Fruit fly (Drosophila melanogaster) whole organism, embryonic: ENCODE measurements around the gene CG13364.

Source experiments
- Ada2b ChIP-seq: fragments of 200-800 bp; sonication (Bioruptor generic); IDR thresholded peaks from 2 replicates; pipeline ENCODE4 v1.3.6; 2022; ENCODE audit warnings: missing biosample characterization, missing genetic modification characterization
- CG11696 ChIP-seq: fragments of 200-800 bp; sonication (Bioruptor generic); IDR thresholded peaks from 2 replicates; pipeline ENCODE4 v1.3.6; 2022; ENCODE audit warnings: missing biosample characterization, missing genetic modification characterization
- CG12219 ChIP-seq: fragments of 200-800 bp; sonication (Bioruptor generic); optimal IDR thresholded peaks from 3 replicates; lab custom pipeline; 2018; ENCODE audit warnings: missing biosample characterization, mild to moderate bottlenecking, missing genetic modification characterization
- CG1602 ChIP-seq: fragments of 200-800 bp; sonication (Bioruptor generic); optimal IDR thresholded peaks from 3 replicates; lab custom pipeline; 2016; ENCODE audit warnings: missing biosample characterization, missing genetic modification characterization
- CG16779 ChIP-seq: fragments of 200-800 bp; sonication (Bioruptor generic); IDR thresholded peaks from 2 replicates; pipeline ENCODE4 v1.3.6; 2022; ENCODE audit warnings: missing biosample characterization, missing genetic modification characterization
- CG18262 ChIP-seq: fragments of 200-800 bp; optimal IDR thresholded peaks from 3 replicates; lab custom pipeline; 2019; ENCODE audit warnings: missing biosample characterization, mild to moderate bottlenecking, missing genetic modification characterization, moderate library complexity
- CG18599 ChIP-seq: fragments of 200-800 bp; sonication (Bioruptor generic); optimal IDR thresholded peaks from 3 replicates; lab custom pipeline; 2017; ENCODE audit warnings: missing biosample characterization, missing genetic modification characterization, mild to moderate bottlenecking, moderate library complexity, missing genetic modification reagents
- CG2199 ChIP-seq: fragments of 200-800 bp; sonication (Bioruptor generic); IDR thresholded peaks from 3 replicates; pipeline ENCODE4 v1.3.6; 2022; ENCODE audit warnings: missing biosample characterization, missing genetic modification characterization
- CG3065 ChIP-seq: fragments of 200-800 bp; sonication (Bioruptor generic); optimal IDR thresholded peaks from 2 replicates; lab custom pipeline; 2016; ENCODE audit warnings: missing biosample characterization, missing genetic modification characterization
- CG32772 ChIP-seq: fragments of 200-800 bp; sonication (Bioruptor generic); IDR thresholded peaks from 2 replicates; pipeline ENCODE4 v1.3.6; 2022; ENCODE audit warnings: missing biosample characterization, missing genetic modification characterization
- CG3995 ChIP-seq: fragments of 200-800 bp; sonication (Bioruptor generic); optimal IDR thresholded peaks from 3 replicates; lab custom pipeline; 2016; ENCODE audit warnings: missing biosample characterization, missing genetic modification characterization
- CG42726 ChIP-seq: fragments of 200-800 bp; sonication (Bioruptor generic); IDR thresholded peaks from 2 replicates; pipeline ENCODE4 v1.3.6; 2022; ENCODE audit warnings: missing biosample characterization, missing genetic modification characterization; ENCODE audit not compliant: partially characterized antibody
- CG4282 ChIP-seq: fragments of 200-800 bp; sonication (Bioruptor generic); optimal IDR thresholded peaks from 2 replicates; lab custom pipeline; 2016; ENCODE audit warnings: missing biosample characterization, missing genetic modification characterization
- CG43689 ChIP-seq: fragments of 200-800 bp; sonication (Bioruptor generic); IDR thresholded peaks from 2 replicates; pipeline ENCODE4 v1.3.6; 2022; ENCODE audit warnings: missing biosample characterization, missing genetic modification characterization
- CG4820 ChIP-seq: fragments of 200-800 bp; sonication (Bioruptor generic); optimal IDR thresholded peaks from 3 replicates; lab custom pipeline; 2016; ENCODE audit warnings: missing biosample characterization, missing genetic modification characterization
- CG8359 ChIP-seq: fragments of 200-800 bp; sonication (Bioruptor generic); optimal IDR thresholded peaks from 2 replicates; lab custom pipeline; 2017; ENCODE audit warnings: missing biosample characterization, mild to moderate bottlenecking, missing genetic modification characterization, borderline replicate concordance
- D19B ChIP-seq: fragments of 200-800 bp; sonication (Bioruptor generic); optimal IDR thresholded peaks from 2 replicates; lab custom pipeline; 2017; ENCODE audit warnings: missing biosample characterization, mild to moderate bottlenecking, missing genetic modification characterization
- Dbx ChIP-seq: fragments of 200-800 bp; sonication (Bioruptor generic); IDR thresholded peaks from 3 replicates; pipeline ENCODE4 v1.3.6; 2022; ENCODE audit warnings: missing biosample characterization, missing genetic modification characterization
- Dek ChIP-seq: fragments of 200-800 bp; sonication (Bioruptor generic); optimal IDR thresholded peaks from 3 replicates; lab custom pipeline; 2019; ENCODE audit warnings: missing biosample characterization, mild to moderate bottlenecking, missing genetic modification characterization, moderate library complexity
- Dip3 ChIP-seq: fragments of 200-800 bp; sonication (Bioruptor generic); optimal IDR thresholded peaks from 3 replicates; lab custom pipeline; 2016; ENCODE audit warnings: missing biosample characterization, missing genetic modification characterization
- Elba2 ChIP-seq: fragments of 200-800 bp; sonication (Bioruptor generic); optimal IDR thresholded peaks from 3 replicates; lab custom pipeline; 2016; ENCODE audit warnings: missing biosample characterization, missing genetic modification characterization
- GATAe ChIP-seq: fragments of 200-800 bp; sonication (Bioruptor generic); conservative IDR thresholded peaks from 2 replicates; pipeline ENCODE4 v1.3.6; 2022; ENCODE audit warnings: missing biosample characterization, missing genetic modification characterization
- Lim3 ChIP-seq: fragments of 200-800 bp; sonication (Bioruptor generic); IDR thresholded peaks from 2 replicates; pipeline ENCODE4 v1.3.6; 2022; ENCODE audit warnings: missing biosample characterization, missing genetic modification characterization
- Lpt ChIP-seq: fragments of >200 bp; optimal IDR thresholded peaks from 2 replicates; lab custom pipeline; 2018; ENCODE audit warnings: missing biosample characterization, missing genetic modification characterization
- Mad ChIP-seq: fragments of 200-800 bp; sonication (Bioruptor generic); optimal IDR thresholded peaks from 2 replicates; lab custom pipeline; 2016; ENCODE audit warnings: missing biosample characterization, missing genetic modification characterization
- Rfx ChIP-seq: fragments of 200-800 bp; sonication (Bioruptor generic); IDR thresholded peaks from 2 replicates; pipeline ENCODE4 v1.3.6; 2022; ENCODE audit warnings: missing biosample characterization, missing genetic modification characterization
- Sox102F ChIP-seq: fragments of 200-800 bp; sonication (Bioruptor generic); optimal IDR thresholded peaks from 2 replicates; lab custom pipeline; 2018; ENCODE audit warnings: missing biosample characterization, mild to moderate bottlenecking, missing genetic modification characterization, moderate library complexity
- Spps ChIP-seq: fragments of 200-800 bp; sonication (Bioruptor generic); optimal IDR thresholded peaks from 2 replicates; lab custom pipeline; 2018; ENCODE audit warnings: missing biosample characterization, mild to moderate bottlenecking, missing genetic modification characterization
- Usf ChIP-seq: fragments of 200-800 bp; sonication (Bioruptor generic); optimal IDR thresholded peaks from 2 replicates; lab custom pipeline; 2017; ENCODE audit warnings: missing genotype, missing biosample characterization, missing genetic modification characterization
- ara ChIP-seq: fragments of 200-800 bp; sonication (Bioruptor generic); IDR thresholded peaks from 2 replicates; pipeline ENCODE4 v1.3.6; 2022; ENCODE audit warnings: missing biosample characterization, missing genetic modification characterization
- ase ChIP-seq: fragments of 200-800 bp; sonication (Bioruptor generic); IDR thresholded peaks from 3 replicates; pipeline ENCODE4 v1.3.6; 2022; ENCODE audit warnings: missing biosample characterization, missing genetic modification characterization
- fd102C ChIP-seq: fragments of 200-800 bp; sonication (Bioruptor generic); optimal IDR thresholded peaks from 2 replicates; lab custom pipeline; 2018; ENCODE audit warnings: missing biosample characterization, mild to moderate bottlenecking, missing genetic modification characterization, moderate library complexity
- gce ChIP-seq: fragments of 200-800 bp; sonication (Bioruptor generic); IDR thresholded peaks from 3 replicates; pipeline ENCODE4 v1.3.6; 2022; ENCODE audit warnings: missing biosample characterization, missing genetic modification characterization
- gsb-n ChIP-seq: fragments of 200-800 bp; sonication (Bioruptor generic); optimal IDR thresholded peaks from 3 replicates; lab custom pipeline; 2018; ENCODE audit warnings: missing biosample characterization, mild to moderate bottlenecking, missing genetic modification characterization
- hb ChIP-seq: fragments of 200-800 bp; sonication (Bioruptor generic); IDR thresholded peaks from 3 replicates; pipeline ENCODE4 v1.3.6; 2022; ENCODE audit warnings: missing biosample characterization, missing genetic modification characterization; ENCODE audit not compliant: partially characterized antibody
- lov ChIP-seq, 2 experiments: fragments of 200-800 bp in 1 of 2; fragments of >200 bp in 1 of 2; sonication (Bioruptor generic) in 1 of 2; IDR thresholded peaks in 1 of 2; optimal IDR thresholded peaks in 1 of 2; 2 replicates in 1 of 2; 3 replicates in 1 of 2; pipeline versions ENCODE4 v1.3.6 to Lab custom; 2017 to 2022; ENCODE audit warnings: missing biosample characterization in 1 of 2, missing genetic modification characterization in 1 of 2
- p53 ChIP-seq: fragments of 200-800 bp; sonication (Bioruptor generic); optimal IDR thresholded peaks from 2 replicates; lab custom pipeline; 2016; ENCODE audit warnings: missing biosample characterization, missing genetic modification characterization
- pfk ChIP-seq: fragments of 200-800 bp; sonication (Bioruptor generic); optimal IDR thresholded peaks from 2 replicates; lab custom pipeline; 2018; ENCODE audit warnings: missing biosample characterization, mild to moderate bottlenecking, missing genetic modification characterization, moderate library complexity
- pho ChIP-seq: fragments of 200-800 bp; sonication (Bioruptor generic); optimal IDR thresholded peaks from 2 replicates; lab custom pipeline; 2016; ENCODE audit warnings: missing biosample characterization, missing genetic modification characterization
- phol ChIP-seq: fragments of 200-800 bp; sonication (Bioruptor generic); optimal IDR thresholded peaks from 3 replicates; lab custom pipeline; 2018; ENCODE audit warnings: missing biosample characterization, mild to moderate bottlenecking, missing genetic modification characterization, moderate library complexity
- prd ChIP-seq, 3 experiments: fragments of >200 bp in 2 of 3; fragments of 200-800 bp in 1 of 3; sonication (Bioruptor generic) in 1 of 3; optimal IDR thresholded peaks in 2 of 3; IDR thresholded peaks in 1 of 3; 2 replicates in 2 of 3; 3 replicates in 1 of 3; pipeline versions ENCODE4 v1.3.6 to Lab custom; 2017 to 2022; ENCODE audit warnings: missing biosample characterization in 1 of 3, missing genetic modification characterization in 1 of 3
- ro ChIP-seq: fragments of 200-800 bp; sonication (Bioruptor generic); IDR thresholded peaks from 2 replicates; pipeline ENCODE4 v1.3.6; 2022; ENCODE audit warnings: missing biosample characterization, missing genetic modification characterization
- run ChIP-seq: fragments of 200-800 bp; sonication (Bioruptor generic); optimal IDR thresholded peaks from 3 replicates; lab custom pipeline; 2018; ENCODE audit warnings: missing biosample characterization, mild to moderate bottlenecking, missing genetic modification characterization
- sug ChIP-seq: fragments of 200-800 bp; optimal IDR thresholded peaks from 2 replicates; lab custom pipeline; 2019; ENCODE audit warnings: missing biosample characterization, mild to moderate bottlenecking, missing genetic modification characterization, moderate library complexity
- tin ChIP-seq: fragments of 200-800 bp; sonication (Bioruptor generic); optimal IDR thresholded peaks from 3 replicates; lab custom pipeline; 2016; ENCODE audit warnings: missing biosample characterization, missing genetic modification characterization
- tll ChIP-seq, 2 experiments: fragments of 200-800 bp in 1 of 2; fragments of >200 bp in 1 of 2; sonication (Bioruptor generic) in 1 of 2; optimal IDR thresholded peaks; 2 replicates each; lab custom pipeline; 2017 to 2019; ENCODE audit warnings: missing biosample characterization in 2 of 2, missing genetic modification characterization in 2 of 2, mild to moderate bottlenecking in 1 of 2, moderate library complexity in 1 of 2
- toy ChIP-seq: fragments of 200-800 bp; sonication (Bioruptor generic); IDR thresholded peaks from 2 replicates; pipeline ENCODE4 v1.3.6; 2022; ENCODE audit warnings: missing biosample characterization, missing genetic modification characterization
- tup ChIP-seq: fragments of 200-800 bp; sonication (Bioruptor generic); optimal IDR thresholded peaks from 2 replicates; lab custom pipeline; 2016; ENCODE audit warnings: missing biosample characterization, mild to moderate bottlenecking, missing genetic modification characterization, moderate library complexity
- vvl ChIP-seq: fragments of 200-800 bp; sonication (Bioruptor generic); IDR thresholded peaks from 2 replicates; pipeline ENCODE4 v1.3.6; 2022; ENCODE audit warnings: missing biosample characterization, missing genetic modification characterization

CG13364 gene

DNA sequence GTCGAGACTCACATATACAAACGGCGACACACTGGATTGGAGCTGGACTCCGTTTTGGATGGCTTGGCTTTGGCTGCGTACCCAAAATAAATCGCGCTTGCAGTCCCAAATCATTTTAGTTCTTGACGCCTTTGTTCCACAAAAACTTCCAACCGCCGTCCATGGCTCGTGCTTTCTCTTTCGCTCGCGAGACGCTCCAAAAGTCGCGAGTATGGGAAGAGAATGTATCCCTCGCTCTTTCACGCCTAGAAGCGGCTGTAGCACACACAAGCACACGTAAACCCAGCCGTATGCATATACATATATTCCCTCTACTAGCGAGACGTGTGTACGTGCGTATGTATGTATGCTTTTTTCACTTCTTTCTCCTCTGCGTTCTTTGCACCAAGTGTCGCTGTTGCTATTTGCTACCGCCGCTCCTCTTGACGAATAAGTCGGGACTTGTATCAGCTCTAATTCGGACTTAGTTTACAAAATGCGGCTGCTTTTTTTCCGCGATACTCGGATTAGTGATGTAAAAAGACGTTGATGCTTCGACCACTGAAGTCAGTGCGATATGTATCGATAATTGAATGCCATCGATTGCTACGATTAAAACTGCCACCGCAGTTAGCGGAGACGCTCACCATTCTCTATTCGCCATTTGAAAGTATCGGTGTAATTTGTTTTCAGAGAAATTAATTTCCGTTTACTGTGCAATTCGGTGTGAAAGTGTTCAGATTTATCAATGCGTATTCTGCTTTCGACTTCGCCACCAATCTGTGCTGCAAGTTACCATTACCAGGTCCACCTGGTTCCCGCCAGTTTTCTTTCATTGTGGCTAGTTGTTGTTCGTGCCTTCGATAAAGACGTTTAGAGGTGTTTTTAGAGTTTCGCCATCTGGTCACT, 30.7 kb upstream of the CG13364 start, which contains the start of the genes Hmt4-20 and SkpA (continued):
- TF ChIP-seq CG43689 (GFP tag; lab: Robert Waterston, UW) (no peak), Dbx (GFP tag; lab: Robert Waterston, UW) (no peak), Lpt (no peak), CG12219 (GFP tag; lab: Kevin White, UChicago) (no peak), Usf (no peak), vvl (GFP tag; lab: Robert Waterston, UW) (no peak), GATAe (no peak), sug (tag; lab: Kevin White, UChicago) (peak; percentile 14), p53 (GFP tag; lab: Kevin White, UChicago) (peak; percentile 16), CG4820 (GFP tag; lab: Kevin White, UChicago) (no peak), CG11696 (GFP tag; lab: Robert Waterston, UW) (no peak), ara (no peak), lov (optimal IDR thresholded peaks at IDR 0.05; lab: Kevin White, UChicago) (no peak), lov (GFP tag; IDR thresholded peaks at IDR 0.05; lab: Robert Waterston, UW) (no peak), CG42726 (GFP tag; lab: Robert Waterston, UW) (peak; percentile 96), run (tag; lab: Kevin White, UChicago) (no peak), CG3065 (no peak), CG3995 (GFP tag; lab: Kevin White, UChicago) (peak; percentile 9), CG4282 (no peak), Ada2b (GFP tag; lab: Robert Waterston, UW) (no peak), gsb-n (no peak), CG16779 (no peak), CG8359 (GFP tag; lab: Kevin White, UChicago) (no peak), tll (GFP tag; optimal IDR thresholded peaks at IDR 0.05; lab: Kevin White, UChicago) (peak in 1 of 2 experiments; percentile 58), CG1602 (no peak), tin (GFP tag; lab: Kevin White, UChicago) (no peak), Rfx (GFP tag; lab: Robert Waterston, UW) (no peak; the same call in 1 of the 2 replicates), tup (GFP tag; lab: Kevin White, UChicago) (no peak), ase (GFP tag; lab: Robert Waterston, UW) (no peak), Sox102F (no peak), fd102C (no peak), pfk (no peak), toy (GFP tag; lab: Robert Waterston, UW) (no peak), Dek (no peak), ro (no peak), Spps (tag; lab: Kevin White, UChicago) (no peak), CG2199 (GFP tag; lab: Robert Waterston, UW) (no peak), CG18262 (tag; lab: Kevin White, UChicago) (no peak), Elba2 (no peak), D19B (no peak), hb (peak; percentile 90), prd (optimal IDR thresholded peaks at IDR 0.05; lab: Kevin White, UChicago) (no peak), prd (GFP tag; IDR thresholded peaks at IDR 0.05; lab: Robert Waterston, UW) (no peak), CG18599 (GFP tag; lab: Kevin White, UChicago) (no peak), pho (GFP tag; lab: Kevin White, UChicago) (no peak), phol (tag; lab: Kevin White, UChicago) (peak; percentile 87), Dip3 (GFP tag; lab: Kevin White, UChicago) (no peak), gce (no peak), Mad (GFP tag; lab: Kevin White, UChicago) (no peak), CG32772 (GFP tag; lab: Robert Waterston, UW) (no peak), Lim3 (GFP tag; lab: Robert Waterston, UW) (no peak)
